Fruit fly (Drosophila melanogaster) whole organism, embryonic: ENCODE measurements around the gene CG8891.
A peak's percentile ranks its signal among the peaks of the same experiment; 100 is the strongest.

Experiments used
- Antp ChIP-seq: fragments of 200-800 bp; sonication (Bioruptor generic); optimal IDR thresholded peaks from 3 replicates; lab custom pipeline; 2016; ENCODE audit warnings: missing biosample characterization, missing genetic modification characterization
- CG11723 ChIP-seq: fragments of 200-800 bp; sonication (Bioruptor generic); optimal IDR thresholded peaks from 2 replicates; lab custom pipeline; 2017; ENCODE audit warnings: missing biosample characterization, mild to moderate bottlenecking, missing genetic modification characterization
- CG12071 ChIP-seq: fragments of 200-800 bp; sonication (Bioruptor generic); optimal IDR thresholded peaks from 3 replicates; lab custom pipeline; 2018; ENCODE audit warnings: missing biosample characterization, mild to moderate bottlenecking, missing genetic modification characterization
- CG12659 ChIP-seq: fragments of 200-800 bp; sonication (Bioruptor generic); optimal IDR thresholded peaks from 3 replicates; lab custom pipeline; 2017; ENCODE audit warnings: mild to moderate bottlenecking, missing biosample characterization, missing genetic modification reagents, missing genetic modification characterization
- CG15011 ChIP-seq: fragments of 200-800 bp; sonication (Bioruptor generic); optimal IDR thresholded peaks from 3 replicates; lab custom pipeline; 2018; ENCODE audit warnings: missing biosample characterization, mild to moderate bottlenecking, missing genetic modification characterization
- CG16779 ChIP-seq: fragments of 200-800 bp; sonication (Bioruptor generic); IDR thresholded peaks from 2 replicates; pipeline ENCODE4 v1.3.6; 2022; ENCODE audit warnings: missing biosample characterization, missing genetic modification characterization
- CG17361 ChIP-seq: fragments of 200-800 bp; sonication (Bioruptor generic); IDR thresholded peaks from 3 replicates; pipeline ENCODE4 v1.3.6; 2022; ENCODE audit warnings: missing biosample characterization, missing genetic modification characterization
- CG18262 ChIP-seq: fragments of 200-800 bp; optimal IDR thresholded peaks from 3 replicates; lab custom pipeline; 2019; ENCODE audit warnings: missing biosample characterization, mild to moderate bottlenecking, missing genetic modification characterization, moderate library complexity
- CG2712 ChIP-seq: fragments of 200-800 bp; optimal IDR thresholded peaks from 3 replicates; lab custom pipeline; 2019; ENCODE audit warnings: missing biosample characterization, mild to moderate bottlenecking, missing genetic modification characterization, moderate library complexity
- CG30020 ChIP-seq: fragments of 200-800 bp; optimal IDR thresholded peaks from 2 replicates; lab custom pipeline; 2019; ENCODE audit warnings: missing biosample characterization, mild to moderate bottlenecking, missing genetic modification characterization, moderate library complexity
- CG31388 ChIP-seq: fragments of 200-800 bp; sonication (Bioruptor generic); optimal IDR thresholded peaks from 2 replicates; lab custom pipeline; 2016; ENCODE audit warnings: missing biosample characterization, missing genetic modification characterization
- CG3726 ChIP-seq: fragments of 200-800 bp; sonication (Bioruptor generic); IDR thresholded peaks from 3 replicates; pipeline ENCODE4, ENCODE4 v1.3.6; 2022; ENCODE audit warnings: missing biosample characterization, missing genetic modification characterization
- Deaf1 ChIP-seq: fragments of 200-800 bp; optimal IDR thresholded peaks from 3 replicates; lab custom pipeline; 2019; ENCODE audit warnings: missing biosample characterization, mild to moderate bottlenecking, missing genetic modification characterization, moderate library complexity
- Dll ChIP-seq: fragments of 200-800 bp; sonication (Bioruptor generic); IDR thresholded peaks from 4 replicates; pipeline ENCODE4 v1.3.6; 2022; ENCODE audit warnings: missing biosample characterization, missing genetic modification characterization; ENCODE audit not compliant: partially characterized antibody
- Dref ChIP-seq: fragments of 200-800 bp; sonication (Bioruptor generic); IDR thresholded peaks from 2 replicates; pipeline ENCODE4 v1.3.6; 2022; ENCODE audit warnings: missing biosample characterization, missing genetic modification characterization
- E2f1 ChIP-seq: fragments of 200-800 bp; sonication (Bioruptor generic); IDR thresholded peaks from 2 replicates; pipeline ENCODE4 v1.3.6; 2022; ENCODE audit warnings: missing biosample characterization, missing genetic modification characterization
- Ets65A ChIP-seq: fragments of 200-800 bp; sonication (Bioruptor generic); peaks from one replicate; lab custom pipeline; 2016; ENCODE audit warnings: missing biosample characterization, missing genetic modification characterization
- Ets97D ChIP-seq: fragments of 200-800 bp; sonication (Bioruptor generic); optimal IDR thresholded peaks from 3 replicates; lab custom pipeline; 2016; ENCODE audit warnings: missing biosample characterization, missing genetic modification characterization
- GATAe ChIP-seq: fragments of 200-800 bp; sonication (Bioruptor generic); conservative IDR thresholded peaks from 2 replicates; pipeline ENCODE4 v1.3.6; 2022; ENCODE audit warnings: missing biosample characterization, missing genetic modification characterization
- HLHmδ ChIP-seq: fragments of 200-800 bp; sonication (Bioruptor generic); optimal IDR thresholded peaks from 2 replicates; lab custom pipeline; 2018; ENCODE audit warnings: missing biosample characterization, mild to moderate bottlenecking, missing genetic modification characterization, moderate library complexity
- Hr3 ChIP-seq: fragments of 200-800 bp; sonication (Bioruptor generic); optimal IDR thresholded peaks from 3 replicates; lab custom pipeline; 2016; ENCODE audit warnings: missing biosample characterization, missing genetic modification characterization
- Jarid2 ChIP-seq: fragments of 200-800 bp; sonication (Bioruptor generic); optimal IDR thresholded peaks from 3 replicates; lab custom pipeline; 2017; ENCODE audit warnings: mild to moderate bottlenecking, missing biosample characterization, missing genetic modification reagents, missing genetic modification characterization
- Med ChIP-seq: fragments of 200-800 bp; sonication (Bioruptor generic); peaks from one replicate; lab custom pipeline; 2016; ENCODE audit warnings: missing biosample characterization, missing genetic modification characterization, mild to moderate bottlenecking, inconsistent platforms, moderate library complexity
- Nf-YA ChIP-seq: fragments of 200-800 bp; sonication (Bioruptor generic); IDR thresholded peaks from 2 replicates; pipeline ENCODE4 v1.3.6; 2022; ENCODE audit warnings: missing biosample characterization, missing genetic modification characterization
- Nf-YC ChIP-seq: fragments of 200-800 bp; optimal IDR thresholded peaks from 3 replicates; lab custom pipeline; 2019; ENCODE audit warnings: missing biosample characterization, mild to moderate bottlenecking, missing genetic modification characterization, moderate library complexity
- Oaz ChIP-seq: fragments of 200-800 bp; sonication (Bioruptor generic); IDR thresholded peaks from 2 replicates; pipeline ENCODE4 v1.3.6; 2022; ENCODE audit warnings: missing biosample characterization, missing genetic modification characterization
- Six4 ChIP-seq: fragments of 200-800 bp; sonication (Bioruptor generic); optimal IDR thresholded peaks from 2 replicates; lab custom pipeline; 2016; ENCODE audit warnings: missing biosample characterization, missing genetic modification characterization
- Usf ChIP-seq: fragments of 200-800 bp; sonication (Bioruptor generic); optimal IDR thresholded peaks from 2 replicates; lab custom pipeline; 2017; ENCODE audit warnings: missing genotype, missing biosample characterization, missing genetic modification characterization
- ci ChIP-seq: fragments of 200-800 bp; sonication (Bioruptor generic); IDR thresholded peaks from 3 replicates; pipeline ENCODE4 v1.3.6; 2022; ENCODE audit warnings: missing biosample characterization, missing genetic modification characterization
- esg ChIP-seq: fragments of 200-800 bp; sonication (Bioruptor generic); conservative IDR thresholded peaks from 2 replicates; pipeline ENCODE4 v1.3.6; 2022; ENCODE audit warnings: missing biosample characterization, missing genetic modification characterization
- eve ChIP-seq, 2 experiments: fragments of >200 bp; optimal IDR thresholded peaks; 2 replicates each; lab custom pipeline; 2017; ENCODE audit warnings: missing biosample characterization in 2 of 2, missing genetic modification characterization in 2 of 2
- fd102C ChIP-seq: fragments of 200-800 bp; sonication (Bioruptor generic); optimal IDR thresholded peaks from 2 replicates; lab custom pipeline; 2018; ENCODE audit warnings: missing biosample characterization, mild to moderate bottlenecking, missing genetic modification characterization, moderate library complexity
- ham ChIP-seq: fragments of 200-800 bp; sonication (Bioruptor generic); IDR thresholded peaks from 2 replicates; pipeline ENCODE4 v1.3.6; 2022; ENCODE audit warnings: missing biosample characterization, missing genetic modification characterization
- inv ChIP-seq: fragments of 200-800 bp; sonication (Bioruptor generic); IDR thresholded peaks from 2 replicates; pipeline ENCODE4 v1.3.6; 2022; ENCODE audit warnings: missing biosample characterization, missing genetic modification characterization; ENCODE audit not compliant: partially characterized antibody
- kay ChIP-seq: fragments of 200-800 bp; sonication (Bioruptor generic); optimal IDR thresholded peaks from 2 replicates; lab custom pipeline; 2016; ENCODE audit warnings: missing biosample characterization, missing genetic modification characterization
- lmd ChIP-seq: fragments of 200-800 bp; sonication (Bioruptor generic); IDR thresholded peaks from 2 replicates; pipeline ENCODE4 v1.3.6; 2022; ENCODE audit warnings: missing biosample characterization, missing genetic modification characterization
- lola ChIP-seq, 3 experiments: fragments of >200 bp in 2 of 3; fragments of 200-800 bp in 1 of 3; sonication (Bioruptor generic) in 1 of 3; optimal IDR thresholded peaks; 2 replicates each; lab custom pipeline; 2017 to 2019; ENCODE audit warnings: missing biosample characterization in 3 of 3, missing genetic modification characterization in 3 of 3, mild to moderate bottlenecking in 1 of 3, moderate library complexity in 1 of 3
- lov ChIP-seq, 2 experiments: fragments of 200-800 bp in 1 of 2; fragments of >200 bp in 1 of 2; sonication (Bioruptor generic) in 1 of 2; IDR thresholded peaks in 1 of 2; optimal IDR thresholded peaks in 1 of 2; 2 replicates in 1 of 2; 3 replicates in 1 of 2; pipeline versions ENCODE4 v1.3.6 to Lab custom; 2017 to 2022; ENCODE audit warnings: missing biosample characterization in 1 of 2, missing genetic modification characterization in 1 of 2
- mam ChIP-seq: fragments of 200-800 bp; sonication (Bioruptor generic); optimal IDR thresholded peaks from 3 replicates; lab custom pipeline; 2016; ENCODE audit warnings: missing biosample characterization, missing genetic modification characterization
- nerfin-2 ChIP-seq: fragments of 200-800 bp; sonication (Bioruptor generic); IDR thresholded peaks from 2 replicates; pipeline ENCODE4 v1.3.6; 2022; ENCODE audit warnings: missing biosample characterization, missing genetic modification characterization; ENCODE audit not compliant: partially characterized antibody
- pho ChIP-seq: fragments of 200-800 bp; sonication (Bioruptor generic); optimal IDR thresholded peaks from 2 replicates; lab custom pipeline; 2016; ENCODE audit warnings: missing biosample characterization, missing genetic modification characterization
- pita ChIP-seq: fragments of 200-800 bp; sonication (Bioruptor generic); optimal IDR thresholded peaks from 2 replicates; lab custom pipeline; 2017; ENCODE audit warnings: missing biosample characterization, mild to moderate bottlenecking, missing genetic modification characterization
- ranshi ChIP-seq: fragments of 200-800 bp; sonication (Bioruptor generic); IDR thresholded peaks from 2 replicates; pipeline ENCODE4 v1.3.6; 2022; ENCODE audit warnings: missing biosample characterization, missing genetic modification characterization
- ro ChIP-seq: fragments of 200-800 bp; sonication (Bioruptor generic); IDR thresholded peaks from 2 replicates; pipeline ENCODE4 v1.3.6; 2022; ENCODE audit warnings: missing biosample characterization, missing genetic modification characterization
- sisA ChIP-seq: fragments of 200-800 bp; sonication (Bioruptor generic); IDR thresholded peaks from 2 replicates; pipeline ENCODE4 v1.3.6; 2022; ENCODE audit warnings: missing biosample characterization, missing genetic modification characterization
- tin ChIP-seq: fragments of 200-800 bp; sonication (Bioruptor generic); optimal IDR thresholded peaks from 3 replicates; lab custom pipeline; 2016; ENCODE audit warnings: missing biosample characterization, missing genetic modification characterization
- tio ChIP-seq: fragments of 200-800 bp; sonication (Bioruptor generic); optimal IDR thresholded peaks from 2 replicates; lab custom pipeline; 2017; ENCODE audit warnings: missing biosample characterization, missing genetic modification characterization, inconsistent platforms
- tx ChIP-seq: fragments of 200-800 bp; sonication (Bioruptor generic); optimal IDR thresholded peaks from 2 replicates; lab custom pipeline; 2016; ENCODE audit warnings: missing biosample characterization, missing genetic modification characterization
- vvl ChIP-seq: fragments of 200-800 bp; sonication (Bioruptor generic); IDR thresholded peaks from 2 replicates; pipeline ENCODE4 v1.3.6; 2022; ENCODE audit warnings: missing biosample characterization, missing genetic modification characterization
- wdn ChIP-seq: fragments of 200-800 bp; sonication (Bioruptor generic); IDR thresholded peaks from 2 replicates; pipeline ENCODE4 v1.3.6; 2022; ENCODE audit warnings: missing biosample characterization, missing genetic modification characterization

Gene CG8891

DNA sequence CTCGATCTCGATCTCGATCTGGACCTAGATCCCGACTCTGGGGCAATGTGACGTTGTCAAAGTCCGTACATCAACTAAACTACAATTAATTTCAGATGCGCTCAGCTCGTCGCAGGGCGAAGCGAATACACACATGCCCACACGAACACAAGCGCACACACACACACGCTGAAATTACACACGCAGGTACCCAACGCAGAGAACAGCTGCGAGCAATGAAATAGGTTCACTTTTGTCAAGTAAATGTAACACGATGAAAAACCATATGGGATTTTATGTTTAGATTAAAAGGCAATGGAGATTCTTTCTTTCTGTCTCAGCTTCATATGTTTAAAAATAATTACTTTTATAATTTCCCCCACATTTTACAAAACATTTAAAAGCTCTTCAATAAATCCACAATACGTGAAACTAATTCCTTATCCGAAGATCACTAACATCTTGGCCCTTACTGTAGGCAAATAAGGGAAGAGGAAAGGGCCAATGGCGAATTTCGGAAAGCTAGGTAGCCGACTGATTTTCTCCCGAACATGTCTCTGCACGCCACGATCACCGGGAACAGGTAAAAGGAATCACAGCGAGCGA is 21.2 kb upstream of the CG8891 start (continued):
- TF ChIP-seq Dll (GFP tag; lab: Robert Waterston, UW) = no peak
- TF ChIP-seq eve (GFP tag; optimal IDR thresholded peaks at IDR 0.05; lab: Kevin White, UChicago) = peak in 1 of 2 experiments; percentile 85
- TF ChIP-seq esg (GFP tag; lab: Robert Waterston, UW) = peak; percentile 76
- no peak for TF ChIP-seq pita (GFP tag; lab: Kevin White, UChicago)
- peak; percentile 81 for TF ChIP-seq Nf-YC (tag; lab: Kevin White, UChicago)
- peak; percentile 29; the same call in 1 of the 2 replicates for TF ChIP-seq GATAe (GFP tag; lab: Robert Waterston, UW)
- peak; percentile 53; the same call in 1 of the 2 replicates for TF ChIP-seq Nf-YA
- peak; percentile 70 for TF ChIP-seq mam (GFP tag; lab: Kevin White, UChicago)
- peak; percentile 74 for TF ChIP-seq tin (GFP tag; lab: Kevin White, UChicago)
- peak; percentile 58 for TF ChIP-seq Oaz (GFP tag; lab: Robert Waterston, UW)
- TF ChIP-seq HLHmδ (GFP tag; lab: Kevin White, UChicago) = no peak
- TF ChIP-seq lmd = peak; percentile 84
- peak; percentile 84 for TF ChIP-seq CG17361 (GFP tag; lab: Robert Waterston, UW)
- no peak for TF ChIP-seq lov (optimal IDR thresholded peaks at IDR 0.05; lab: Kevin White, UChicago)
- TF ChIP-seq lov (GFP tag; IDR thresholded peaks at IDR 0.05; lab: Robert Waterston, UW) = 0 out of 3 replicates have a peak, but pooled peaks have one; percentile 61
- peak; percentile 94 for TF ChIP-seq CG18262 (tag; lab: Kevin White, UChicago)
- TF ChIP-seq kay (GFP tag; lab: Kevin White, UChicago) = peak; percentile 56
- peak in 1 of 3 experiments; percentile 94 for TF ChIP-seq lola (GFP tag; optimal IDR thresholded peaks at IDR 0.05; lab: Kevin White, UChicago)
- peak; percentile 51 for TF ChIP-seq tx (GFP tag; lab: Kevin White, UChicago)
- TF ChIP-seq Dref (GFP tag; lab: Robert Waterston, UW) = no peak
- peak; percentile 66 for TF ChIP-seq E2f1 (GFP tag; lab: Robert Waterston, UW)
- TF ChIP-seq CG31388 (GFP tag; lab: Kevin White, UChicago) = no peak
- TF ChIP-seq inv (GFP tag; lab: Robert Waterston, UW) = no peak
- peak; percentile 16; the same call in 1 of the 3 replicates for TF ChIP-seq CG3726
- peak; percentile 64 for TF ChIP-seq Usf (GFP tag; lab: Kevin White, UChicago)
- peak; percentile 16 for TF ChIP-seq Ets97D (GFP tag; lab: Kevin White, UChicago)
- peak; percentile 71 for TF ChIP-seq Six4 (GFP tag; lab: Kevin White, UChicago)
- TF ChIP-seq ci (GFP tag; lab: Robert Waterston, UW) = peak; percentile 84
- TF ChIP-seq ranshi = peak; percentile 72; the same call in 1 of the 2 replicates
- TF ChIP-seq CG30020 (tag; lab: Kevin White, UChicago) = peak; percentile 60
- peak; percentile 48 for TF ChIP-seq pho (GFP tag; lab: Kevin White, UChicago)
- no peak for TF ChIP-seq CG16779 (GFP tag; lab: Robert Waterston, UW)
- peak; percentile 59 for TF ChIP-seq CG12071
- peak; percentile 83 for TF ChIP-seq fd102C (GFP tag; lab: Kevin White, UChicago)
- TF ChIP-seq vvl (GFP tag; lab: Robert Waterston, UW) = peak; percentile 88
- peak; percentile 52 for TF ChIP-seq Jarid2
- peak; percentile 93 for TF ChIP-seq Ets65A (GFP tag; lab: Kevin White, UChicago)
- TF ChIP-seq Antp (GFP tag; lab: Kevin White, UChicago) = peak; percentile 75
- no peak for TF ChIP-seq nerfin-2 (GFP tag; lab: Robert Waterston, UW)
- peak; percentile 85 for TF ChIP-seq Deaf1 (tag; lab: Kevin White, UChicago)
- TF ChIP-seq tio (GFP tag; lab: Kevin White, UChicago) = peak; percentile 85
- TF ChIP-seq ham (GFP tag; lab: Robert Waterston, UW) = no peak
- peak; percentile 95 for TF ChIP-seq Med
- TF ChIP-seq CG11723 (GFP tag; lab: Kevin White, UChicago) = peak; percentile 63
- peak; percentile 68 for TF ChIP-seq Hr3 (GFP tag; lab: Kevin White, UChicago)
- peak; percentile 81 for TF ChIP-seq CG15011 (GFP tag; lab: Kevin White, UChicago)
- peak; percentile 58 for TF ChIP-seq wdn (GFP tag; lab: Robert Waterston, UW)
- peak; percentile 82 for TF ChIP-seq sisA (GFP tag; lab: Robert Waterston, UW)
- peak; percentile 57; the same call in 1 of the 2 replicates for TF ChIP-seq ro
- TF ChIP-seq CG2712 (tag; lab: Kevin White, UChicago) = peak; percentile 92
- peak; percentile 85 for TF ChIP-seq CG12659
